Worm (Caenorhabditis elegans): ENCODE measurements around the gene nlp-63.

Gene nlp-63

DNA sequence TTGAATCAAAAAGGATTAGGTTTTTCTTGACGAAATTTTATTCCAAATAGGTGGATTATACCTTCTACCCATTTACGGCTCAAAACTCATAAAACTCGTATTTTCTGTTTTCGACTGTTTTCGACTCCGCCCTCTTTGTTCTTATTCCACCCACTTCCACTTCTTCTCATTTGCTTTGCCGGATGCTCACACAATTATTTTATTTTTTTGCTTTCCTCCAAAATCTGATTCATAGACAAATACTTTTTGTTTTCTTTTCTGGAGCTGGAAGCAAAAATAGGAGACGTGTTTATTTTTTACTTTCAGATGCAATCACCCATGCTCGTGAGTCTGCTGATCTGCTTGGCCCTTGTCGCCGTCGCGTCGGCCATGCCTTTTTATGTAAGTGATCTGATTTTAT, at the start of gene nlp-63:
Gene nlp-63 (plus strand): TSS at position 301 of the 400 bp plus-strand sequence.
- TF ChIP-seq nhr-12 (tag; optimal IDR thresholded peaks at IDR 0.05) (no peak), egl-5 (tag; optimal IDR thresholded peaks at IDR 0.05) (no peak), mdl-1 (tag; optimal IDR thresholded peaks at IDR 0.05) (no peak), ztf-4 (tag; optimal IDR thresholded peaks at IDR 0.05) (no peak), skn-1 (tag; optimal IDR thresholded peaks at IDR 0.05) (no peak), mml-1 (tag; optimal IDR thresholded peaks at IDR 0.05) (no peak), nhr-11 (tag; optimal IDR thresholded peaks at IDR 0.05) (no peak), daf-12 (tag; optimal IDR thresholded peaks at IDR 0.05) (no peak), ceh-16 (tag; optimal IDR thresholded peaks at IDR 0.05) (no peak), elt-1 (tag; optimal IDR thresholded peaks at IDR 0.05) (no peak), egl-27 (tag; optimal IDR thresholded peaks at IDR 0.05) (no peak)

DNA sequence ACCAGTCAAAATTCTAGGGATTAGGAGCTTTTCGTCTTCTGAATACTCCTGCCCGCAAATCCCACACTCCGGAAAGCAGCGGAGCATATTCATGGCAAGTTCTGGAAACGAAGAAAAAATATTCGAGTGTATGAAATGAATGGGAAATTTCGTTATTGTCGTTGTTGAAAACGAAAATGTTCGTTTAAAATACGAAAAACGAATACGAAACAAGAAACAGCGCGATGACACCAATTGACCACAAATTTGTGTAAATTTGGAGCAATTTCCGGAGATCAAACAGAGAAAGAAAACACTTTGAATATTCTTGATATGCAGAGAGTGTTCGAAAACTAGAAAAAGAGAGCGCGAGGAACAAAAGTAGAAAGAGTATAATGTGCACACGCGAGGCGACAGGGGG, 49.6 kb upstream of the nlp-63 start, which contains the start of gene ZK945.4:
Gene ZK945.4 (minus strand): TSS at position 101 of the 400 bp plus-strand sequence.
- TF ChIP-seq eor-1 (tag; optimal IDR thresholded peaks at IDR 0.05): no peak

DNA sequence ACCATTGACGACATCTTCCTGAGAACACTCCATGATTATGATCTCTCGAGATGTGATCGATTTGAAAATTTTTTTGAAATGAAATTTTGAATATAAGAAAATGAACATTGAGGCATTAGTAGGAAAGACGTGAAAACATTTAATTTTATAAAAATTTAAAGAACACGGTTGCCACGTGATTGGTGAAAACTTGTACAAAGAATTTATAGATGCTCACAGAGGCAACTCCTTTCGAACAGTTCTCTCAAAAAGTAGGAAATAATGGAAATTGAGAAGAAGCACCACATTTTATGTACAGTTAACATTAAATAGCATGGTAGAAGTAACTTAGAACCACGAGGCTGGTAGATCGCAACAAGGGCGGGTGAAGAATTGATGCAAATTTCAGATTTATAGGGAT, 48.3 kb upstream of the nlp-63 start, which contains the start of gene ZK945.6:
Gene ZK945.6 (minus strand): TSS at position 101 of the 400 bp plus-strand sequence.
- TF ChIP-seq lin-15B (tag; optimal IDR thresholded peaks at IDR 0.05) (no peak), nhr-67 (tag; optimal IDR thresholded peaks at IDR 0.05) (no peak), ztf-11 (tag; optimal IDR thresholded peaks at IDR 0.05) (no peak)

DNA sequence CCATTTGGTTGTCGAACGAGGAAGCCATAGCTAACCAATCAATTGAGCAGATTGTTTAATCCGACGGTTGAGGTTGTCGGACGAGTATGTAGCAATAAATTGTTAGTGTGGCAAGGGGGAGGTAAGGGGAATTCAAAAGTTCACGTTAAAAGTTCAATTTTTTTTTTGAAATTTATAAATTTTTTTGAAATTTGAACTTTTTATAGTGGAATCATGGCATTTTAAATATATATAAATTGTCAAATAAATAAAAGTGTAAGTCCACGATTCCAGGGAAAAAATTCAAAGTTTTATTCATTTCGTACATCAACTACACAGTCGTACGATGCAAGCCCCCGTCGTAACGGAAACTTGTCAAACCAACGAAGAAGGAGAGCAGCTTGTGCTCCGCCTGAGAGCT, 46.8 kb upstream of the nlp-63 start, which contains the start of the genes ZK945.7 and ZK945.8:
Gene ZK945.7 (minus strand): TSS at position 101 of the 400 bp plus-strand sequence.
Gene ZK945.8 (plus strand): TSS at position 275 of the 400 bp plus-strand sequence.
- no peak for TF ChIP-seq aly-2 (tag; optimal IDR thresholded peaks at IDR 0.05)
- TF ChIP-seq ztf-11 (tag; optimal IDR thresholded peaks at IDR 0.05): no peak
- TF ChIP-seq sea-2 (GFP tag; optimal IDR thresholded peaks at IDR 0.05): no peak
- TF ChIP-seq daf-12 (tag; optimal IDR thresholded peaks at IDR 0.05): no peak
- no peak for TF ChIP-seq pqm-1 (tag; optimal IDR thresholded peaks at IDR 0.05)

DNA sequence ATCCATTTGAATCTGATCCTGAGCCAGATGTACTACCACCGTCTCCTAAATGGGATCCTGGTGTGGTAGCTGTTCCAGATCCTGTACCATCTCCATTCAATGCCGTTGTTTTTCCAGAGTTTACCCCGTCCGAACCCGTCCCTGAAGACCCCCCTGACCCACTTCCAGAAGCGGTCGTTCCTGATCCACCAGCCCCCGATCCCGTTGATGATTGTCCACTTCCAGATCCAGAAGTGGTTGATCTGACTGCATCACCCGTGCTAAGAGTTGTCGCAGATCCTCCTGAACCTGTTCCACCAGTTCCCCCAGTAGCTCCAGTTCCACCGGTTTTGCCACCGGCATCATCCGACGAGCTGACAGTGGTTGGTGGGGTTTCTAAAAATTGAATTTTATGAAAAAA, 38.5 kb upstream of the nlp-63 start:
- no peak for TF ChIP-seq lin-15B (tag; optimal IDR thresholded peaks at IDR 0.05)

ce11 chrII:10121725-10122124, 33.5 kb upstream of the nlp-63 start, which contains the start of gene lov-1:
Gene lov-1, minus strand, starts transcription at chrII:10121825.
- no peak for TF ChIP-seq egl-5 (tag; optimal IDR thresholded peaks at IDR 0.05)
- TF ChIP-seq ama-1 (optimal IDR thresholded peaks at IDR 0.05): no peak
- no peak for TF ChIP-seq egl-27 (tag; optimal IDR thresholded peaks at IDR 0.05)
- no peak for TF ChIP-seq elt-1 (tag; optimal IDR thresholded peaks at IDR 0.05)
- TF ChIP-seq zag-1 (tag; optimal IDR thresholded peaks at IDR 0.05): no peak
- TF ChIP-seq lin-39 (tag; optimal IDR thresholded peaks at IDR 0.05): no peak
- no peak for TF ChIP-seq ZK546.5 (tag; optimal IDR thresholded peaks at IDR 0.05)
- no peak for TF ChIP-seq lsy-12 (tag; optimal IDR thresholded peaks at IDR 0.05)
- TF ChIP-seq tbx-2 (tag; optimal IDR thresholded peaks at IDR 0.05): no peak
- no peak for TF ChIP-seq nfya-1 (tag; optimal IDR thresholded peaks at IDR 0.05; ENCODE audit: insufficient read depth)
- TF ChIP-seq ceh-16 (tag; optimal IDR thresholded peaks at IDR 0.05): no peak
- TF ChIP-seq nhr-76 (tag; optimal IDR thresholded peaks at IDR 0.05): no peak
- TF ChIP-seq ceh-9 (tag; optimal IDR thresholded peaks at IDR 0.05): no peak
- no peak for TF ChIP-seq sea-2 (GFP tag; optimal IDR thresholded peaks at IDR 0.05)
- TF ChIP-seq lin-15B (tag; optimal IDR thresholded peaks at IDR 0.05): no peak
- no peak for TF ChIP-seq ceh-82 (tag; optimal IDR thresholded peaks at IDR 0.05)
- TF ChIP-seq pha-4 (tag; optimal IDR thresholded peaks at IDR 0.05): no peak

DNA sequence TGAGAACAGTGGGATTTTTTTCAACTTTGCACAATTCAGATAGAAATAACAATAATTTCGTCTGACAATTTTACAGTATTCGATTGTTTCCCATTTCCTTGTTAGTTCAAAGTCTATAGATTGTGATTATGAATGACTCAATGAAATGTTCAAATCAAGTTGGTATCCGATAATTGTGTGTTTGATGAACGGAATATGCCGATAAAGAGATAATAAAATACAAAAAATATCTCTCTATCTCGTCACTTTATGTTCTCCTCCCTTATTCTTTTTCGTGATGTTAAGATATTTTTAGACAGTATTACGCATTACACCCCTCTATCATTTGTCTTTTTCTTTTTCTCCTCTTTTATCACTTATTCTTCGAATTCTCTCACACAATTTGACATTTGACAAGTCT, 32.7 kb upstream of the nlp-63 start, which contains the start of gene F27E5.7:
Gene F27E5.7 (plus strand): TSS at position 301 of the 400 bp plus-strand sequence.
- TF ChIP-seq ceh-28 (tag; optimal IDR thresholded peaks at IDR 0.05): no peak
